Worm (Caenorhabditis elegans) whole organism, L4/young adult: ENCODE data around the gene rnp-9.

ENCODE experiments used
- W03F9.2 ChIP-seq: fragments of 150-350 bp; optimal IDR thresholded peaks from 2 replicates; lab custom pipeline; 2014; ENCODE audit warnings: missing biosample characterization, missing genetic modification characterization
- dao-5 ChIP-seq: sonication (generic microtip); optimal IDR thresholded peaks from 2 replicates; lab custom pipeline; 2016; ENCODE audit warnings: missing genotype, missing genetic modification characterization, moderate library complexity, missing compliant biosample characterization
- him-1 ChIP-seq: sonication (generic microtip); optimal IDR thresholded peaks from 2 replicates; lab custom pipeline; 2016; ENCODE audit warnings: missing genotype, missing genetic modification reagents, missing genetic modification characterization, missing compliant biosample characterization

ce11 chrX:10168534-10168933, 1.4 kb downstream of the rnp-9 start:
- TF ChIP-seq him-1 (tag; lab: Kevin White, UChicago) (no peak), dao-5 (no peak), W03F9.2 (tag; lab: Kevin White, UChicago) (no peak)
